Worm (Caenorhabditis elegans): ENCODE results near the gene kcc-1.

kcc-1 gene

ce11 chrIV:7167983-7168760, 37.9 kb upstream of the kcc-1 start, which contains the start of gene skr-16:
Gene skr-16, plus strand, starts transcription at chrIV:7168710.
- TF ChIP-seq ztf-1 (GFP tag; conservative IDR thresholded peaks at IDR 0.05) = no peak
- peak; percentile 70 for TF ChIP-seq C34F6.9 (tag; optimal IDR thresholded peaks at IDR 0.05)
- TF ChIP-seq ztf-4 (tag; optimal IDR thresholded peaks at IDR 0.05) = no peak
- peak; percentile 31 for TF ChIP-seq unc-55 (GFP tag; optimal IDR thresholded peaks at IDR 0.05)
- TF ChIP-seq nhr-11 (tag; optimal IDR thresholded peaks at IDR 0.05) = no peak
- TF ChIP-seq nhr-129 (tag; optimal IDR thresholded peaks at IDR 0.05) = peak; percentile 0
- peak; percentile 43 for TF ChIP-seq crh-2 (tag; optimal IDR thresholded peaks at IDR 0.05)
- peak; percentile 1 for TF ChIP-seq lin-13 (GFP tag; optimal IDR thresholded peaks at IDR 0.05)
- TF ChIP-seq sma-3 (GFP tag; optimal IDR thresholded peaks at IDR 0.05) = peak; percentile 5
- no peak for TF ChIP-seq ZK546.5 (tag; optimal IDR thresholded peaks at IDR 0.05)
- TF ChIP-seq elt-1 (tag; optimal IDR thresholded peaks at IDR 0.05) = no peak

DNA sequence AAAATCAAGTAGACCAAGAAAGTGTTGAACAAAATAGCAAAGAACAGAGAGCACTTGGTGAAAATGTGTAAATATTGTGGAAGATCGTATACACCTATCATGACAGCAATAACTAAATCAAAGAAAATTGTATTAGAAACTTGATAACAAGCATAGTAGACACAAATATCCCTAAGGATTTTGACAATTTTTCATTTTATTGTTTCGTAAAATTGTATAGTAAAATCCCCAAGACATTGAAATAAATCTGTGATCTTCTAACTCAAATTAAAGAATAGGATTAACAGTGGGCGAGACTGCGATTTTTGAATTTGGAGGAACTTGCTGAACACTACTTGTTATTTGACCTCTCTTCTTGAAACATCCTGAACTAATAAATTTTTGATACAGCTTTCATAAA, 34.8 kb upstream of the kcc-1 start, which contains the start of gene str-220:
Gene str-220 (minus strand): TSS at position 101 of the 400 bp plus-strand sequence.
- TF ChIP-seq crh-2 (tag; optimal IDR thresholded peaks at IDR 0.05) (no peak), unc-62 (GFP tag; optimal IDR thresholded peaks at IDR 0.05) (no peak), mab-5 (tag; optimal IDR thresholded peaks at IDR 0.05) (no peak), elt-3 (tag; optimal IDR thresholded peaks at IDR 0.05) (no peak), alr-1 (tag; optimal IDR thresholded peaks at IDR 0.05) (no peak), C34F6.9 (tag; optimal IDR thresholded peaks at IDR 0.05) (no peak), ceh-16 (tag; optimal IDR thresholded peaks at IDR 0.05) (no peak), ceh-82 (tag; optimal IDR thresholded peaks at IDR 0.05) (no peak), nhr-21 (tag; optimal IDR thresholded peaks at IDR 0.05) (no peak), lin-13 (GFP tag; optimal IDR thresholded peaks at IDR 0.05) (no peak)

- TF ChIP-seq ztf-11 (tag; optimal IDR thresholded peaks at IDR 0.05) (no peak), C34F6.9 (tag; optimal IDR thresholded peaks at IDR 0.05) (no peak), sma-3 (GFP tag; optimal IDR thresholded peaks at IDR 0.05) (no peak), lin-13 (GFP tag; optimal IDR thresholded peaks at IDR 0.05) (no peak), Y55F3AM.14 (GFP tag; optimal IDR thresholded peaks at IDR 0.05) (no peak), nhr-21 (tag; optimal IDR thresholded peaks at IDR 0.05) (no peak), nhr-237 (tag; optimal IDR thresholded peaks at IDR 0.05) (no peak), mdl-1 (tag; optimal IDR thresholded peaks at IDR 0.05) (no peak), unc-62 (GFP tag; optimal IDR thresholded peaks at IDR 0.05) (no peak), ama-1 (optimal IDR thresholded peaks at IDR 0.05) (no peak), blmp-1 (tag; optimal IDR thresholded peaks at IDR 0.05; ENCODE audit: insufficient read depth) (no peak), ZK546.5 (tag; optimal IDR thresholded peaks at IDR 0.05) (no peak), unc-55 (GFP tag; optimal IDR thresholded peaks at IDR 0.05) (no peak)
Observed at ce11 chrIV:7173489-7173888, 32.6 kb upstream of the kcc-1 start, which contains the start of gene str-1. Gene str-1, plus strand, starts transcription at chrIV:7173789.

- no peak for TF ChIP-seq nhr-6 (tag; optimal IDR thresholded peaks at IDR 0.05)
- TF ChIP-seq skn-1 (tag; optimal IDR thresholded peaks at IDR 0.05) = no peak
- TF ChIP-seq unc-39 (tag; optimal IDR thresholded peaks at IDR 0.05) = no peak
- no peak for TF ChIP-seq mbf-1 (tag; optimal IDR thresholded peaks at IDR 0.05)
- TF ChIP-seq F13H6.1 (tag; optimal IDR thresholded peaks at IDR 0.05) = no peak
- TF ChIP-seq fos-1 (tag; optimal IDR thresholded peaks at IDR 0.05) = no peak
- TF ChIP-seq nhr-77 (tag; optimal IDR thresholded peaks at IDR 0.05) = no peak
- no peak for TF ChIP-seq nhr-237 (tag; optimal IDR thresholded peaks at IDR 0.05)
- TF ChIP-seq lin-11 (tag; optimal IDR thresholded peaks at IDR 0.05) = no peak
- no peak for TF ChIP-seq nhr-12 (tag; optimal IDR thresholded peaks at IDR 0.05)
- TF ChIP-seq egl-27 (tag; optimal IDR thresholded peaks at IDR 0.05) = no peak
- TF ChIP-seq gmeb-1 (tag; optimal IDR thresholded peaks at IDR 0.05) = no peak
- no peak for TF ChIP-seq C34F6.9 (tag; optimal IDR thresholded peaks at IDR 0.05)
- no peak for TF ChIP-seq elt-3 (tag; optimal IDR thresholded peaks at IDR 0.05)
Observed at ce11 chrIV:7175346-7175745, 30.7 kb upstream of the kcc-1 start, which contains the start of gene C42D4.19. Gene C42D4.19, plus strand, starts transcription at chrIV:7175646.

DNA sequence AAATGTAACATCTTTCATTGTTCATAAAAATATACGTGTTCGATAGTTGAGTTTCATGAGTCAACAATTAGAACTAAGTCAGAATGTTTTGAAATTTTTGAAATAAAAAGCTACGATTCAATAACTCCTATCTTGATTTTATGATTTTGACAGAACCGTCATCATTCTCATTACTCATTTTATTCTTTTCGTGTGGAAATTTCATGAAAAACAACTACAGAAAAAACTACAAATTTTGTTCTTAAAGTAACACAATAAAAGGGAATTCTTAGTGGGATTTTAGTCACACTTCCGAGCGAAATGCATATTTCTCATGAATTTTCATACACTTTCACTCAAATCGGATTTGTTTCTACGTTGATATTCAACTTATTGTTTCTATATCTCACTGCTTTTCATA, 29.2 kb upstream of the kcc-1 start, which contains the start of gene str-44:
Gene str-44 (plus strand): TSS at position 301 of the 400 bp plus-strand sequence.
- TF ChIP-seq ztf-1 (GFP tag; conservative IDR thresholded peaks at IDR 0.05) (no peak), nhr-77 (tag; optimal IDR thresholded peaks at IDR 0.05) (no peak), crh-2 (tag; optimal IDR thresholded peaks at IDR 0.05) (no peak), lin-13 (GFP tag; optimal IDR thresholded peaks at IDR 0.05) (no peak), R02D3.7 (tag; optimal IDR thresholded peaks at IDR 0.05) (no peak), ceh-16 (tag; optimal IDR thresholded peaks at IDR 0.05) (no peak), nhr-10 (tag; optimal IDR thresholded peaks at IDR 0.05) (no peak), elt-3 (tag; optimal IDR thresholded peaks at IDR 0.05) (no peak), ztf-4 (tag; optimal IDR thresholded peaks at IDR 0.05) (no peak), nhr-6 (tag; optimal IDR thresholded peaks at IDR 0.05) (no peak), gmeb-1 (tag; optimal IDR thresholded peaks at IDR 0.05) (no peak), aly-2 (tag; optimal IDR thresholded peaks at IDR 0.05) (no peak), F13H6.1 (tag; optimal IDR thresholded peaks at IDR 0.05) (no peak), zag-1 (tag; optimal IDR thresholded peaks at IDR 0.05) (no peak), nhr-21 (tag; optimal IDR thresholded peaks at IDR 0.05) (no peak), ztf-11 (tag; optimal IDR thresholded peaks at IDR 0.05) (no peak), nhr-237 (tag; optimal IDR thresholded peaks at IDR 0.05) (no peak)
